Worm (Caenorhabditis elegans): Measurements from ENCODE around the gene helq-1.

The helq-1 gene

DNA sequence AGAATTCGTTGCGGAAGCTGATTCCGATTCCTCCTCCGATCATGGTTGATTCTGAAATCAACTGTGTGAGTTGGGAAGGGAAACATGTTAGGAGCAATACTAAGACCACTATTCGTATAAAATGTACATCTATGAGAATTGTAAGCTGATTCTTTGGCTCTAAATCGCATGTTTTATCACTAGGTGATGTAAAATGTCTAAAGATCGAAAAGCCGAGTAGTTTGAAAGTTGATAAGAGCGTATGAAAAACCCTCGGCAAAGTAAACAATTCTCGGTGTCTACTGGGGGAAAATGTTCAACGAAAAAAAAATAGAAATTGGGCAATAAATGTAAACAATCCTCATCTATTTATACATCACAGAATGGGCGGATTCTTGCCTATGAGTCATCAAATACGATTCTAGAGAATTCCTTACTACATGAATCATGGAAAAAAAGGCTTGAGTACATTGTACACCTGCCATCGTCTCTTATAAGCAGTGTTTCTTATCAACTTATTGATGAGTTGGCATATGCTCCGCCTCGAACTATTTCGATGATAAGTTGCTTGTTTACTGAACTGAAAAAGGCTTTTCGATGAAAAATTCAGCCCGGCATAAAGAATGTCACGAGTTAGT, 13.5 kb upstream of the helq-1 start, which contains the start of gene lec-6:
Gene lec-6, minus strand, starts transcription at position 51 of the 617 bp plus-strand sequence.
- no peak for TF ChIP-seq zfp-2 (tag; optimal IDR thresholded peaks at IDR 0.05)
- TF ChIP-seq lin-1 (GFP tag; IDR thresholded peaks at IDR 0.05) = peak; percentile 84
- no peak for TF ChIP-seq unc-39 (tag; optimal IDR thresholded peaks at IDR 0.05)
- TF ChIP-seq nhr-42 (GFP tag; IDR thresholded peaks at IDR 0.05) = no peak
- no peak for TF ChIP-seq duxl-1 (tag; optimal IDR thresholded peaks at IDR 0.05; ENCODE audit: poor library complexity)
- TF ChIP-seq rbr-2 (tag; optimal IDR thresholded peaks at IDR 0.05) = no peak
- no peak for TF ChIP-seq sdz-12 (GFP tag; optimal IDR thresholded peaks at IDR 0.05)
- no peak for TF ChIP-seq lin-39 (tag; optimal IDR thresholded peaks at IDR 0.05)
- TF ChIP-seq ceh-28 (tag; optimal IDR thresholded peaks at IDR 0.05) = no peak
- no peak for TF ChIP-seq dpl-1 (GFP tag; optimal IDR thresholded peaks at IDR 0.05)
- no peak for TF ChIP-seq spr-1 (tag; optimal IDR thresholded peaks at IDR 0.05)
- no peak for TF ChIP-seq ztf-11 (tag; optimal IDR thresholded peaks at IDR 0.05)
- TF ChIP-seq lir-3 (tag; optimal IDR thresholded peaks at IDR 0.05) = no peak
- no peak for TF ChIP-seq attf-4 (tag; optimal IDR thresholded peaks at IDR 0.05)
- peak; percentile 66 for TF ChIP-seq ama-1 (optimal IDR thresholded peaks at IDR 0.05)
- no peak for TF ChIP-seq ces-1 (GFP tag; optimal IDR thresholded peaks at IDR 0.05)
- TF ChIP-seq mdt-29 (GFP tag; IDR thresholded peaks at IDR 0.05) = no peak
- peak; percentile 91 for TF ChIP-seq hlh-11 (tag; optimal IDR thresholded peaks at IDR 0.05)
- TF ChIP-seq daf-16 (GFP tag; optimal IDR thresholded peaks at IDR 0.05) = peak in 1 of 2 experiments; percentile 96
- peak; percentile 100 for TF ChIP-seq daf-16 (tag; optimal IDR thresholded peaks at IDR 0.05)
- peak; percentile 12 for TF ChIP-seq nhr-10 (tag; optimal IDR thresholded peaks at IDR 0.05)
- no peak for TF ChIP-seq mxl-2 (GFP tag; conservative IDR thresholded peaks at IDR 0.05)
- TF ChIP-seq snpc-1.2 (GFP tag; IDR thresholded peaks at IDR 0.05) = no peak
- TF ChIP-seq set-16 (GFP tag; IDR thresholded peaks at IDR 0.05) = 0 out of 2 replicates have a peak, but pooled peaks have one; percentile 0
- TF ChIP-seq lin-15B (tag; optimal IDR thresholded peaks at IDR 0.05) = no peak
- no peak for TF ChIP-seq ztf-7 (tag; optimal IDR thresholded peaks at IDR 0.05)
- no peak for TF ChIP-seq F49E8.2 (tag; optimal IDR thresholded peaks at IDR 0.05; ENCODE audit: borderline replicate concordance)
- no peak for TF ChIP-seq daf-19 (GFP tag; conservative IDR thresholded peaks at IDR 0.05)
- no peak for TF ChIP-seq ceh-82 (tag; optimal IDR thresholded peaks at IDR 0.05)
- 0 out of 2 replicates have a peak, but pooled peaks have one; percentile 6 for TF ChIP-seq Y105C5A.15 (GFP tag; IDR thresholded peaks at IDR 0.05)
- no peak for TF ChIP-seq F44E2.7 (GFP tag; IDR thresholded peaks at IDR 0.05)
- TF ChIP-seq F37D6.2 (tag; optimal IDR thresholded peaks at IDR 0.05) = no peak
- TF ChIP-seq Y5F2A.4 (GFP tag; optimal IDR thresholded peaks at IDR 0.05) = no peak
- TF ChIP-seq spr-3 (GFP tag; optimal IDR thresholded peaks at IDR 0.05) = no peak
- peak; percentile 77 for TF ChIP-seq pqm-1 (tag; optimal IDR thresholded peaks at IDR 0.05)
- TF ChIP-seq mxl-3 (GFP tag; optimal IDR thresholded peaks at IDR 0.05) = peak; percentile 22
- TF ChIP-seq Y75B8A.6 (GFP tag; IDR thresholded peaks at IDR 0.05) = 0 out of 2 replicates have a peak, but pooled peaks have one; percentile 44
- TF ChIP-seq T26A8.4 (GFP tag; IDR thresholded peaks at IDR 0.05) = no peak; the same call in 1 of the 2 replicates
- no peak for TF ChIP-seq madf-5 (GFP tag; IDR thresholded peaks at IDR 0.05)
- no peak for TF ChIP-seq lim-7 (GFP tag; IDR thresholded peaks at IDR 0.05)
- no peak for TF ChIP-seq nhr-41 (GFP tag; IDR thresholded peaks at IDR 0.05)
- TF ChIP-seq hlh-30 (tag; optimal IDR thresholded peaks at IDR 0.05; ENCODE audit: insufficient read depth) = peak; percentile 60
- TF ChIP-seq jun-1 (tag; optimal IDR thresholded peaks at IDR 0.05) = peak; percentile 22
- peak; percentile 89 for TF ChIP-seq php-3 (GFP tag; IDR thresholded peaks at IDR 0.05)
- TF ChIP-seq nhr-77 (tag; optimal IDR thresholded peaks at IDR 0.05) = peak; percentile 81
- 0 out of 2 replicates have a peak, but pooled peaks have one; percentile 12 for TF ChIP-seq saeg-2 (GFP tag; IDR thresholded peaks at IDR 0.05)
- no peak for TF ChIP-seq nhr-237 (tag; optimal IDR thresholded peaks at IDR 0.05)
- TF ChIP-seq R02D3.7 (tag; optimal IDR thresholded peaks at IDR 0.05) = no peak
- no peak for TF ChIP-seq vab-7 (GFP tag; IDR thresholded peaks at IDR 0.05)
- 0 out of 2 replicates have a peak, but pooled peaks have one; percentile 29 for TF ChIP-seq lin-38 (GFP tag; IDR thresholded peaks at IDR 0.05)
- no peak for TF ChIP-seq egl-27 (tag; optimal IDR thresholded peaks at IDR 0.05)
- TF ChIP-seq nhr-28 (tag; optimal IDR thresholded peaks at IDR 0.05) = peak; percentile 73

All from whole organism, L4 larva.